Fruit fly (Drosophila melanogaster) whole organism, embryonic: Measurements from ENCODE around the gene CG44837.

Source experiments
- Atf6 ChIP-seq: fragments of 200-800 bp; sonication (Bioruptor generic); IDR thresholded peaks from 2 replicates; pipeline ENCODE4 v1.3.6; 2022; ENCODE audit warnings: missing biosample characterization, missing genetic modification characterization
- Awh ChIP-seq: fragments of 200-800 bp; sonication (Bioruptor generic); IDR thresholded peaks from 2 replicates; pipeline ENCODE4, ENCODE4 v1.3.6; 2022; ENCODE audit warnings: missing biosample characterization, missing genetic modification characterization
- BtbVII ChIP-seq: fragments of 200-800 bp; sonication (Bioruptor generic); optimal IDR thresholded peaks from 3 replicates; lab custom pipeline; 2017; ENCODE audit warnings: missing biosample characterization, mild to moderate bottlenecking, missing genetic modification characterization
- CG10267 ChIP-seq: fragments of 200-800 bp; sonication (Bioruptor generic); optimal IDR thresholded peaks from 2 replicates; lab custom pipeline; 2018; ENCODE audit warnings: missing biosample characterization, mild to moderate bottlenecking, missing genetic modification characterization, moderate library complexity
- CG10431 ChIP-seq: fragments of 200-800 bp; sonication (Bioruptor generic); optimal IDR thresholded peaks from 3 replicates; lab custom pipeline; 2018; ENCODE audit warnings: missing biosample characterization, mild to moderate bottlenecking, missing genetic modification characterization
- CG10462 ChIP-seq: fragments of 200-800 bp; sonication (Bioruptor generic); optimal IDR thresholded peaks from 2 replicates; lab custom pipeline; 2016; ENCODE audit warnings: missing biosample characterization, missing genetic modification characterization
- CG11085 ChIP-seq: fragments of 200-800 bp; sonication (Bioruptor generic); IDR thresholded peaks from 2 replicates; pipeline ENCODE4 v1.3.6; 2022; ENCODE audit warnings: missing biosample characterization, missing genetic modification characterization
- CG14050 ChIP-seq: fragments of 200-800 bp; sonication (Bioruptor generic); IDR thresholded peaks from 3 replicates; pipeline ENCODE4 v1.3.6; 2022; ENCODE audit warnings: missing biosample characterization, missing genetic modification characterization
- CG1832 ChIP-seq: fragments of 200-800 bp; sonication (Bioruptor generic); optimal IDR thresholded peaks from 2 replicates; lab custom pipeline; 2017; ENCODE audit warnings: missing biosample characterization, mild to moderate bottlenecking, missing genetic modification characterization, inconsistent platforms
- CG2678 ChIP-seq: fragments of 200-800 bp; sonication (Bioruptor generic); optimal IDR thresholded peaks from 3 replicates; lab custom pipeline; 2019; ENCODE audit warnings: missing biosample characterization, mild to moderate bottlenecking, missing genetic modification characterization, moderate library complexity
- CG2712 ChIP-seq: fragments of 200-800 bp; optimal IDR thresholded peaks from 3 replicates; lab custom pipeline; 2019; ENCODE audit warnings: missing biosample characterization, mild to moderate bottlenecking, missing genetic modification characterization, moderate library complexity
- CG32532 ChIP-seq: fragments of 200-800 bp; sonication (Bioruptor generic); IDR thresholded peaks from 2 replicates; pipeline ENCODE4 v1.3.6; 2022; ENCODE audit warnings: missing biosample characterization, missing genetic modification characterization
- CG33557 ChIP-seq: fragments of 200-800 bp; sonication (Bioruptor generic); optimal IDR thresholded peaks from 2 replicates; lab custom pipeline; 2019; ENCODE audit warnings: missing biosample characterization, mild to moderate bottlenecking, missing genetic modification characterization, moderate library complexity
- CG6854 ChIP-seq: fragments of 200-800 bp; sonication (Bioruptor generic); optimal IDR thresholded peaks from 3 replicates; lab custom pipeline; 2017; ENCODE audit warnings: missing biosample characterization, mild to moderate bottlenecking, missing genetic modification characterization
- CG7839 ChIP-seq: fragments of 200-800 bp; sonication (Bioruptor generic); optimal IDR thresholded peaks from 3 replicates; lab custom pipeline; 2018; ENCODE audit warnings: missing biosample characterization, mild to moderate bottlenecking, missing genetic modification characterization, moderate library complexity
- CG8944 ChIP-seq: fragments of 200-800 bp; sonication (Bioruptor generic); optimal IDR thresholded peaks from 3 replicates; lab custom pipeline; 2016; ENCODE audit warnings: missing biosample characterization, missing genetic modification characterization
- Dfd ChIP-seq, 2 experiments: fragments of >200 bp; optimal IDR thresholded peaks; 2 replicates each; lab custom pipeline; 2017; ENCODE audit warnings: missing biosample characterization in 2 of 2, missing genetic modification characterization in 2 of 2
- Fer1 ChIP-seq: fragments of 200-800 bp; sonication (Bioruptor generic); optimal IDR thresholded peaks from 2 replicates; lab custom pipeline; 2017; ENCODE audit warnings: missing biosample characterization, mild to moderate bottlenecking, missing genetic modification characterization
- GATAe ChIP-seq: fragments of 200-800 bp; sonication (Bioruptor generic); conservative IDR thresholded peaks from 2 replicates; pipeline ENCODE4 v1.3.6; 2022; ENCODE audit warnings: missing biosample characterization, missing genetic modification characterization
- Gsc ChIP-seq: fragments of 200-800 bp; sonication (Bioruptor generic); IDR thresholded peaks from 2 replicates; pipeline ENCODE4 v1.3.6; 2022; ENCODE audit warnings: missing biosample characterization, missing genetic modification characterization
- HHEX ChIP-seq: fragments of 200-800 bp; sonication (Bioruptor generic); optimal IDR thresholded peaks from 3 replicates; lab custom pipeline; 2017; ENCODE audit warnings: missing biosample characterization, mild to moderate bottlenecking, missing genetic modification characterization, missing genetic modification reagents
- HLH3B ChIP-seq: fragments of 200-800 bp; sonication (Bioruptor generic); IDR thresholded peaks from 2 replicates; pipeline ENCODE4 v1.3.6; 2022; ENCODE audit warnings: missing biosample characterization, missing genetic modification characterization
- HLHmδ ChIP-seq: fragments of 200-800 bp; sonication (Bioruptor generic); optimal IDR thresholded peaks from 2 replicates; lab custom pipeline; 2018; ENCODE audit warnings: missing biosample characterization, mild to moderate bottlenecking, missing genetic modification characterization, moderate library complexity
- Hr51 ChIP-seq, 2 experiments: fragments of 200-800 bp; sonication (Bioruptor generic); optimal IDR thresholded peaks; 2 replicates in 1 of 2; 3 replicates in 1 of 2; lab custom pipeline; 2016 to 2018; ENCODE audit warnings: missing biosample characterization in 2 of 2, missing genetic modification characterization in 2 of 2, mild to moderate bottlenecking in 1 of 2, moderate library complexity in 1 of 2
- Lim3 ChIP-seq: fragments of 200-800 bp; sonication (Bioruptor generic); IDR thresholded peaks from 2 replicates; pipeline ENCODE4 v1.3.6; 2022; ENCODE audit warnings: missing biosample characterization, missing genetic modification characterization
- Med ChIP-seq: fragments of 200-800 bp; sonication (Bioruptor generic); peaks from one replicate; lab custom pipeline; 2016; ENCODE audit warnings: missing biosample characterization, missing genetic modification characterization, mild to moderate bottlenecking, inconsistent platforms, moderate library complexity
- Mes4 ChIP-seq: fragments of 200-800 bp; sonication (Bioruptor generic); optimal IDR thresholded peaks from 2 replicates; lab custom pipeline; 2016; ENCODE audit warnings: missing biosample characterization, missing genetic modification characterization
- NC2β ChIP-seq: fragments of 200-800 bp; sonication (Bioruptor generic); optimal IDR thresholded peaks from 2 replicates; lab custom pipeline; 2016; ENCODE audit warnings: missing biosample characterization, missing genetic modification characterization
- Ravus ChIP-seq: fragments of 200-800 bp; sonication (Bioruptor generic); IDR thresholded peaks from 2 replicates; pipeline ENCODE4 v1.3.6; 2022; ENCODE audit warnings: missing biosample characterization, missing genetic modification characterization
- Stat92E ChIP-seq, 3 experiments: fragments of >200 bp in 2 of 3; fragments of 200-800 bp in 1 of 3; sonication (Bioruptor generic) in 1 of 3; optimal IDR thresholded peaks; 2 replicates each; lab custom pipeline; 2017 to 2019; ENCODE audit warnings: missing biosample characterization in 3 of 3, missing genetic modification characterization in 3 of 3, mild to moderate bottlenecking in 1 of 3, moderate library complexity in 1 of 3
- Taf1 ChIP-seq: fragments of 200-800 bp; sonication (Bioruptor generic); IDR thresholded peaks from 2 replicates; pipeline ENCODE4 v1.3.6; 2022; ENCODE audit warnings: missing biosample characterization, missing genetic modification characterization
- ash1 ChIP-seq: fragments of 200-800 bp; sonication (Bioruptor generic); optimal IDR thresholded peaks from 2 replicates; lab custom pipeline; 2018; ENCODE audit warnings: missing biosample characterization, mild to moderate bottlenecking, missing genetic modification characterization
- bcd ChIP-seq: fragments of 200-800 bp; sonication (Bioruptor generic); optimal IDR thresholded peaks from 2 replicates; lab custom pipeline; 2017; ENCODE audit warnings: missing biosample characterization, mild to moderate bottlenecking, missing genetic modification characterization
- chinmo ChIP-seq: fragments of 200-800 bp; sonication (Bioruptor generic); IDR thresholded peaks from 4 replicates; pipeline ENCODE4 v1.3.6; 2022; ENCODE audit warnings: missing biosample characterization, missing genetic modification characterization; ENCODE audit not compliant: partially characterized antibody
- danr ChIP-seq: fragments of 200-800 bp; sonication (Bioruptor generic); IDR thresholded peaks from 2 replicates; pipeline ENCODE4 v1.3.6; 2022; ENCODE audit warnings: missing biosample characterization, missing genetic modification characterization
- dimm ChIP-seq: fragments of 200-800 bp; sonication (Bioruptor generic); IDR thresholded peaks from 2 replicates; pipeline ENCODE4 v1.3.6; 2022; ENCODE audit warnings: missing biosample characterization, missing genetic modification characterization
- fru ChIP-seq: fragments of >200 bp; optimal IDR thresholded peaks from 2 replicates; lab custom pipeline; 2017
- gce ChIP-seq: fragments of 200-800 bp; sonication (Bioruptor generic); IDR thresholded peaks from 3 replicates; pipeline ENCODE4 v1.3.6; 2022; ENCODE audit warnings: missing biosample characterization, missing genetic modification characterization
- gt ChIP-seq: fragments of 200-800 bp; sonication (Bioruptor generic); IDR thresholded peaks from 2 replicates; pipeline ENCODE4 v1.3.6; 2022; ENCODE audit warnings: missing biosample characterization, missing genetic modification characterization
- ken ChIP-seq: fragments of 200-800 bp; sonication (Bioruptor generic); IDR thresholded peaks from 3 replicates; pipeline ENCODE4 v1.3.6; 2022; ENCODE audit warnings: missing biosample characterization, missing genetic modification characterization
- klu ChIP-seq: fragments of 200-800 bp; sonication (Bioruptor generic); IDR thresholded peaks from 2 replicates; pipeline ENCODE4 v1.3.6; 2022; ENCODE audit warnings: missing biosample characterization, missing genetic modification characterization
- lmd ChIP-seq: fragments of 200-800 bp; sonication (Bioruptor generic); IDR thresholded peaks from 2 replicates; pipeline ENCODE4 v1.3.6; 2022; ENCODE audit warnings: missing biosample characterization, missing genetic modification characterization
- mirr ChIP-seq: fragments of 200-800 bp; sonication (Bioruptor generic); optimal IDR thresholded peaks from 3 replicates; lab custom pipeline; 2018; ENCODE audit warnings: missing biosample characterization, mild to moderate bottlenecking, missing genetic modification characterization
- mld ChIP-seq: fragments of 200-800 bp; sonication (Bioruptor generic); IDR thresholded peaks from 3 replicates; pipeline ENCODE4 v1.3.6; 2022; ENCODE audit warnings: missing biosample characterization, missing genetic modification characterization; ENCODE audit not compliant: partially characterized antibody
- oc ChIP-seq: fragments of 200-800 bp; sonication (Bioruptor generic); optimal IDR thresholded peaks from 2 replicates; lab custom pipeline; 2018; ENCODE audit warnings: missing biosample characterization, mild to moderate bottlenecking, missing genetic modification characterization, moderate library complexity
- pan ChIP-seq, 4 experiments: fragments of >200 bp in 3 of 4; fragments of 200-800 bp in 1 of 4; sonication (Bioruptor generic) in 1 of 4; optimal IDR thresholded peaks in 3 of 4; IDR thresholded peaks in 1 of 4; 2 replicates each; pipeline versions ENCODE4 v1.3.6 to Lab custom; 2017 to 2022; ENCODE audit warnings: missing biosample characterization in 2 of 4, missing genetic modification characterization in 2 of 4, mixed read lengths in 1 of 4
- pros ChIP-seq: fragments of 200-800 bp; sonication (Bioruptor generic); optimal IDR thresholded peaks from 3 replicates; lab custom pipeline; 2019; ENCODE audit warnings: missing biosample characterization, mild to moderate bottlenecking, missing genetic modification characterization, moderate library complexity
- salm ChIP-seq: fragments of 200-800 bp; sonication (Bioruptor generic); optimal IDR thresholded peaks from 2 replicates; lab custom pipeline; 2018; ENCODE audit warnings: missing biosample characterization, mild to moderate bottlenecking, missing genetic modification characterization
- sens ChIP-seq: fragments of 200-800 bp; sonication (Bioruptor generic); peaks from one replicate; lab custom pipeline; 2016; ENCODE audit warnings: missing biosample characterization, missing genetic modification characterization
- sna ChIP-seq: fragments of 200-800 bp; sonication (Bioruptor generic); IDR thresholded peaks from 2 replicates; pipeline ENCODE4 v1.3.6; 2022; ENCODE audit warnings: missing biosample characterization, missing genetic modification characterization; ENCODE audit not compliant: partially characterized antibody
- trh ChIP-seq: fragments of 200-800 bp; sonication (Bioruptor generic); optimal IDR thresholded peaks from 2 replicates; lab custom pipeline; 2016; ENCODE audit warnings: missing biosample characterization, missing genetic modification characterization
- vvl ChIP-seq: fragments of 200-800 bp; sonication (Bioruptor generic); IDR thresholded peaks from 2 replicates; pipeline ENCODE4 v1.3.6; 2022; ENCODE audit warnings: missing biosample characterization, missing genetic modification characterization

Gene CG44837

dm6 chr3L:11833296-11833717, 105.4 kb downstream of the CG44837 start, which contains the start of gene CycA (continued):
- TF ChIP-seq CG33557 (GFP tag; lab: Kevin White, UChicago): no peak
- no peak for TF ChIP-seq danr (GFP tag; lab: Robert Waterston, UW)
- no peak for TF ChIP-seq Gsc (GFP tag; lab: Robert Waterston, UW)
- TF ChIP-seq CG10462 (GFP tag; lab: Kevin White, UChicago): no peak
- TF ChIP-seq vvl (GFP tag; lab: Robert Waterston, UW): no peak
- TF ChIP-seq ash1 (GFP tag; lab: Kevin White, UChicago): no peak
- no peak for TF ChIP-seq BtbVII (GFP tag; lab: Kevin White, UChicago)
- TF ChIP-seq CG6854 (GFP tag; lab: Kevin White, UChicago): no peak
- peak in 1 of 3 experiments; percentile 69 for TF ChIP-seq Stat92E (GFP tag; optimal IDR thresholded peaks at IDR 0.05; lab: Kevin White, UChicago)
- TF ChIP-seq Atf6 (GFP tag; lab: Robert Waterston, UW): no peak
- TF ChIP-seq pan (optimal IDR thresholded peaks at IDR 0.05; lab: Kevin White, UChicago): no peak
- TF ChIP-seq pan (GFP tag; optimal IDR thresholded peaks at IDR 0.05 in 1 of 2, IDR thresholded peaks at IDR 0.05 in 1 of 2): no peak
- TF ChIP-seq CG8944 (GFP tag; lab: Kevin White, UChicago): no peak
- no peak for TF ChIP-seq NC2β (GFP tag; lab: Kevin White, UChicago)
- peak; percentile 81 for TF ChIP-seq sens (GFP tag; lab: Kevin White, UChicago)
- TF ChIP-seq ken (GFP tag; lab: Robert Waterston, UW): peak; percentile 44; the same call in 1 of the 3 replicates
- no peak for TF ChIP-seq HLH3B (GFP tag; lab: Robert Waterston, UW)
- no peak for TF ChIP-seq CG1832 (GFP tag; lab: Kevin White, UChicago)
- TF ChIP-seq Lim3: no peak
- TF ChIP-seq Dfd (GFP tag; optimal IDR thresholded peaks at IDR 0.05; lab: Kevin White, UChicago): no peak
- TF ChIP-seq lmd (GFP tag; lab: Robert Waterston, UW): no peak
- TF ChIP-seq gt (GFP tag; lab: Robert Waterston, UW): no peak
- TF ChIP-seq fru (lab: Kevin White, UChicago): no peak
- TF ChIP-seq pros (GFP tag; lab: Kevin White, UChicago): no peak
- TF ChIP-seq CG11085 (GFP tag; lab: Robert Waterston, UW): no peak
- no peak for TF ChIP-seq mirr (GFP tag; lab: Kevin White, UChicago)
- TF ChIP-seq HHEX: no peak
- TF ChIP-seq CG10431: no peak
- peak; percentile 78 for TF ChIP-seq Med
- no peak for TF ChIP-seq oc (tag; lab: Kevin White, UChicago)
- TF ChIP-seq dimm (GFP tag; lab: Robert Waterston, UW): no peak
- no peak for TF ChIP-seq CG7839 (tag; lab: Kevin White, UChicago)
- peak; percentile 37 for TF ChIP-seq Fer1 (GFP tag; lab: Kevin White, UChicago)
- no peak for TF ChIP-seq Awh (GFP tag; lab: Robert Waterston, UW)
- TF ChIP-seq HLHmδ: no peak
- TF ChIP-seq CG14050 (GFP tag; lab: Robert Waterston, UW): no peak
- no peak for TF ChIP-seq Taf1 (GFP tag; lab: Robert Waterston, UW)
- TF ChIP-seq gce (GFP tag; lab: Robert Waterston, UW): no peak
- TF ChIP-seq trh (GFP tag; lab: Kevin White, UChicago): no peak
- peak; percentile 84 for TF ChIP-seq chinmo (GFP tag; lab: Robert Waterston, UW)
- TF ChIP-seq mld: peak; percentile 65
- TF ChIP-seq CG2712 (tag; lab: Kevin White, UChicago): peak; percentile 41
- TF ChIP-seq CG10267 (tag; lab: Kevin White, UChicago): peak; percentile 62
- no peak for TF ChIP-seq bcd (GFP tag; lab: Kevin White, UChicago)
- TF ChIP-seq klu (GFP tag; lab: Robert Waterston, UW): no peak
- no peak for TF ChIP-seq CG32532 (GFP tag; lab: Robert Waterston, UW)
- no peak for TF ChIP-seq CG2678
- no peak for TF ChIP-seq Ravus
- TF ChIP-seq GATAe (GFP tag; lab: Robert Waterston, UW): no peak
- peak in 1 of 2 experiments; percentile 41 for TF ChIP-seq Hr51 (GFP tag; optimal IDR thresholded peaks at IDR 0.05; lab: Kevin White, UChicago)
- no peak for TF ChIP-seq salm (tag; lab: Kevin White, UChicago)
- no peak for TF ChIP-seq Mes4
- TF ChIP-seq sna: peak; percentile 77
